Fruit fly (Drosophila melanogaster) whole organism: ENCODE measurements around the gene Sec16.

Experiments
- CG8478 ChIP-seq: fragments of >200 bp; optimal IDR thresholded peaks from 2 replicates; lab custom pipeline; 2018; ENCODE audit warnings: inconsistent platforms
- psq ChIP-seq: fragments of >200 bp; optimal IDR thresholded peaks from 2 replicates; lab custom pipeline; 2017
- usp ChIP-seq: fragments of >200 bp; optimal IDR thresholded peaks from 2 replicates; lab custom pipeline; 2017; ENCODE audit warnings: missing biosample characterization, missing genetic modification characterization, mixed read lengths

DNA sequence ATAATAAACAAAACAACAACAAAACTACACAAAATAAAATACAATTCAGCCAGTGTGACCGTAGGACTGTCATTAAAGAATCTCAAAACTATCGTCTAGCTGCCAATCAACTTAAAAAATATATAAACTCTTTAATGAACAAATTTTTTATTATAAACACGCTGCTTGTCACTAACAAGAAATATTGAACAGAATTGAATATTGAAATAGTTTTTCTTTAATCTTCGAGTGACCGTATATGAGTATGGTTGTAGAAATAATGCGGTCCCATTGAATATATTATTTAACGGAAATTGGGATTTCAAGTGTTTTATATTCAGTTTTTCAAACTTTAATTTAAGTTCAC is 3.8 kb upstream of the Sec16 start, which contains the start of gene LIMK1:
- no peak for TF ChIP-seq usp
- no peak for TF ChIP-seq psq (lab: Kevin White, UChicago)
- no peak for TF ChIP-seq CG8478
